Fruit fly (Drosophila melanogaster): ENCODE measurements around the gene snRNP-U1-C.

snRNP-U1-C gene

dm6 chr3R:18998370-18998769 is 14.9 kb upstream of the snRNP-U1-C start (continued):
- TF ChIP-seq Bteb2 (GFP tag; optimal IDR thresholded peaks at IDR 0.05) (no peak), Spps (tag; optimal IDR thresholded peaks at IDR 0.05) (no peak), CG8290 (GFP tag; optimal IDR thresholded peaks at IDR 0.05) (no peak), CG8290 (tag; optimal IDR thresholded peaks at IDR 0.05) (peak in 1 of 2 experiments; percentile 46), CG12744 (GFP tag; optimal IDR thresholded peaks at IDR 0.05) (no peak), dati (GFP tag; IDR thresholded peaks at IDR 0.05) (no peak), dpn (GFP tag; optimal IDR thresholded peaks at IDR 0.05) (no peak)

- TF ChIP-seq CG3163 (GFP tag; optimal IDR thresholded peaks at IDR 0.05) (peak; percentile 53), otp (GFP tag; IDR thresholded peaks at IDR 0.05) (peak; percentile 96), tx (GFP tag; optimal IDR thresholded peaks at IDR 0.05) (peak; percentile 8), CG13894 (tag; optimal IDR thresholded peaks at IDR 0.05) (no peak), CG17361 (GFP tag; IDR thresholded peaks at IDR 0.05) (peak; percentile 48; the same call in 2 of the 3 replicates), CG15269 (tag; optimal IDR thresholded peaks at IDR 0.05) (peak; percentile 44), Atf-2 (GFP tag; optimal IDR thresholded peaks at IDR 0.05) (peak; percentile 73), Stat92E (GFP tag; optimal IDR thresholded peaks at IDR 0.05) (peak in 1 of 3 experiments; percentile 76), ap (GFP tag; IDR thresholded peaks at IDR 0.05) (peak; percentile 55), dimm (GFP tag; IDR thresholded peaks at IDR 0.05) (peak; percentile 28; the same call in 1 of the 2 replicates), tio (GFP tag; optimal IDR thresholded peaks at IDR 0.05) (peak; percentile 10), CG32767 (GFP tag; IDR thresholded peaks at IDR 0.05) (peak; percentile 75), jigr1 (GFP tag; IDR thresholded peaks at IDR 0.05) (no peak), Lhr (GFP tag; optimal IDR thresholded peaks at IDR 0.05) (peak; percentile 94), CG31441 (GFP tag; IDR thresholded peaks at IDR 0.05) (peak; percentile 74), CG2202 (tag; optimal IDR thresholded peaks at IDR 0.05) (peak; percentile 99), CG12071 (GFP tag; optimal IDR thresholded peaks at IDR 0.05) (peak; percentile 71), en (GFP tag; optimal IDR thresholded peaks at IDR 0.05) (peak; percentile 41), CG17359 (tag; optimal IDR thresholded peaks at IDR 0.05) (peak; percentile 65), CG2712 (tag; optimal IDR thresholded peaks at IDR 0.05) (peak; percentile 39), gcm2 (GFP tag; optimal IDR thresholded peaks at IDR 0.05) (peak; percentile 42), org-1 (GFP tag; optimal IDR thresholded peaks at IDR 0.05) (peak; percentile 88), CG17912 (GFP tag; optimal IDR thresholded peaks at IDR 0.05) (peak; percentile 82), salm (tag; optimal IDR thresholded peaks at IDR 0.05) (peak; percentile 92), CG3838 (GFP tag; optimal IDR thresholded peaks at IDR 0.05) (peak; percentile 80), CG14441 (GFP tag; IDR thresholded peaks at IDR 0.05) (0 out of 2 replicates have a peak, but pooled peaks have one; percentile 12), lola (GFP tag; optimal IDR thresholded peaks at IDR 0.05) (peak in 1 of 3 experiments; percentile 88), Dref (GFP tag; IDR thresholded peaks at IDR 0.05) (no peak), Elba2 (GFP tag; optimal IDR thresholded peaks at IDR 0.05) (no peak), CG17568 (GFP tag; optimal IDR thresholded peaks at IDR 0.05) (peak; percentile 95), ara (GFP tag; IDR thresholded peaks at IDR 0.05) (peak; percentile 82), MESR4 (GFP tag; optimal IDR thresholded peaks at IDR 0.05) (peak; percentile 39), Abd-B (GFP tag; optimal IDR thresholded peaks at IDR 0.05) (peak; percentile 12), CG5953 (GFP tag; IDR thresholded peaks at IDR 0.05) (peak; percentile 82), CG14050 (GFP tag; IDR thresholded peaks at IDR 0.05) (no peak; the same call in 2 of the 3 replicates), CG10209 (GFP tag; optimal IDR thresholded peaks at IDR 0.05) (peak; percentile 91), vvl (GFP tag; IDR thresholded peaks at IDR 0.05) (peak; percentile 14; the same call in 1 of the 2 replicates), CG7556 (GFP tag; optimal IDR thresholded peaks at IDR 0.05) (peak; percentile 71), HLH4C (GFP tag; IDR thresholded peaks at IDR 0.05; ENCODE audit: partially characterized antibody) (no peak), CG1647 (GFP tag; optimal IDR thresholded peaks at IDR 0.05) (peak; percentile 10)
These were observed 14.2 kb upstream of the snRNP-U1-C start for dm6 chr3R:18997388-18998287.

Data from whole organism, embryonic.